Worm (Caenorhabditis elegans) whole organism, L1 larva: ENCODE results near the gene F31B12.3.

Experiments used
- C04F5.9 ChIP-seq: sonication (generic microtip); optimal IDR thresholded peaks from 2 replicates; lab custom pipeline; 2016; ENCODE audit warnings: missing genetic modification characterization, missing compliant biosample characterization
- C16A3.4 ChIP-seq: fragments of 150-350 bp; optimal IDR thresholded peaks from 2 replicates; lab custom pipeline; 2014; ENCODE audit warnings: missing biosample characterization, missing genetic modification characterization
- F16B12.6 ChIP-seq: fragments of 150-350 bp; optimal IDR thresholded peaks from 2 replicates; lab custom pipeline; 2014; ENCODE audit warnings: missing biosample characterization, missing genetic modification characterization
- Y116A8C.19 ChIP-seq: sonication (generic microtip); optimal IDR thresholded peaks from 2 replicates; lab custom pipeline; 2016; ENCODE audit warnings: missing compliant biosample characterization, missing genetic modification characterization, borderline replicate concordance
- aly-2 ChIP-seq: fragments of 150-350 bp; optimal IDR thresholded peaks from 2 replicates; lab custom pipeline; 2014; ENCODE audit warnings: missing biosample characterization, missing genetic modification characterization
- ama-1 ChIP-seq: fragments of 150-350 bp; optimal IDR thresholded peaks from 2 replicates; lab custom pipeline; 2014
- blmp-1 ChIP-seq: fragments of 150-350 bp; optimal IDR thresholded peaks from 2 replicates; lab custom pipeline; 2014; ENCODE audit warnings: missing biosample characterization, missing genetic modification characterization
- ceh-8 ChIP-seq: fragments of 200-800 bp; sonication (Bioruptor generic); optimal IDR thresholded peaks from 2 replicates; lab custom pipeline; 2018; ENCODE audit warnings: mild to moderate bottlenecking, missing genetic modification characterization, moderate library complexity, missing compliant biosample characterization
- efl-1 ChIP-seq, 4 experiments: fragments of 150-350 bp; optimal IDR thresholded peaks in 3 of 4; peaks in 1 of 4; 1 replicate in 1 of 4; 2 replicates in 3 of 4; lab custom pipeline; 2014; ENCODE audit warnings: missing biosample characterization in 2 of 4, missing genetic modification characterization in 2 of 4, missing genetic modification reagents in 2 of 4
- egl-13 ChIP-seq: sonication (generic microtip); optimal IDR thresholded peaks from 2 replicates; lab custom pipeline; 2016; ENCODE audit warnings: missing genotype, missing genetic modification reagents, missing genetic modification characterization, missing compliant biosample characterization
- elt-2 ChIP-seq: sonication (generic microtip); optimal IDR thresholded peaks from 2 replicates; lab custom pipeline; 2016; ENCODE audit warnings: missing genetic modification characterization, mild to moderate bottlenecking, inconsistent platforms, missing compliant biosample characterization, missing genetic modification reagents
- elt-3 ChIP-seq, 6 experiments: fragments of 150-350 bp in 1 of 6; sonication (generic microtip); optimal IDR thresholded peaks; 2 replicates each; lab custom pipeline; 2017 to 2018; ENCODE audit warnings: missing biosample characterization in 6 of 6, missing genetic modification characterization in 6 of 6, inconsistent platforms in 1 of 6
- ets-5 ChIP-seq: fragments of 200-800 bp; sonication (Bioruptor generic); IDR thresholded peaks from 2 replicates; pipeline ENCODE4 v1.3.6; 2022; ENCODE audit warnings: missing genetic modification characterization, missing compliant biosample characterization
- fkh-10 ChIP-seq: sonication (generic microtip); optimal IDR thresholded peaks from 2 replicates; lab custom pipeline; 2017; ENCODE audit warnings: missing biosample characterization, missing genetic modification reagents, missing genetic modification characterization
- fkh-8 ChIP-seq: sonication (generic microtip); optimal IDR thresholded peaks from 2 replicates; lab custom pipeline; 2016; ENCODE audit warnings: mild to moderate bottlenecking, missing genetic modification characterization, missing compliant biosample characterization
- fos-1 ChIP-seq: fragments of 150-350 bp; optimal IDR thresholded peaks from 2 replicates; lab custom pipeline; 2014; ENCODE audit warnings: missing biosample characterization, missing genetic modification characterization
- grh-1 ChIP-seq: fragments of 200-800 bp; sonication (Bioruptor generic); IDR thresholded peaks from 2 replicates; pipeline ENCODE4 v1.3.6; 2022; ENCODE audit warnings: missing genetic modification reagents, missing genetic modification characterization, missing compliant biosample characterization
- irx-1 ChIP-seq: sonication (generic microtip); optimal IDR thresholded peaks from 2 replicates; lab custom pipeline; 2016; ENCODE audit warnings: missing genetic modification characterization, missing compliant biosample characterization
- jun-1 ChIP-seq: fragments of 150-350 bp; optimal IDR thresholded peaks from 2 replicates; lab custom pipeline; 2014; ENCODE audit warnings: missing biosample characterization, missing genetic modification reagents, missing genetic modification characterization
- lin-14 ChIP-seq: fragments of 200-800 bp; sonication (Bioruptor generic); optimal IDR thresholded peaks from 2 replicates; lab custom pipeline; 2018; ENCODE audit warnings: mild to moderate bottlenecking, missing genetic modification characterization, moderate library complexity, missing compliant biosample characterization
- lin-35 ChIP-seq, 2 experiments: fragments of 150-350 bp; optimal IDR thresholded peaks; 2 replicates each; lab custom pipeline; 2014; ENCODE audit warnings: missing biosample characterization in 2 of 2, missing genetic modification characterization in 2 of 2, missing genetic modification reagents in 2 of 2
- lin-39 ChIP-seq: fragments of 150-350 bp; optimal IDR thresholded peaks from 2 replicates; lab custom pipeline; 2014; ENCODE audit warnings: missing biosample characterization, missing genetic modification reagents, missing genetic modification characterization
- lir-3 ChIP-seq: sonication (generic microtip); optimal IDR thresholded peaks from 2 replicates; lab custom pipeline; 2016; ENCODE audit warnings: mild to moderate bottlenecking, missing genetic modification characterization, moderate library complexity, missing compliant biosample characterization; ENCODE audit not compliant: poor library complexity
- lsy-2 ChIP-seq, 2 experiments: fragments of 150-350 bp; optimal IDR thresholded peaks; 2 replicates each; lab custom pipeline; 2014; ENCODE audit warnings: missing biosample characterization in 2 of 2, missing genetic modification characterization in 2 of 2
- mab-9 ChIP-seq: fragments of 200-800 bp; sonication (Bioruptor generic); IDR thresholded peaks from 2 replicates; pipeline ENCODE4 v1.3.6; 2022; ENCODE audit warnings: missing genetic modification reagents, missing genetic modification characterization, missing compliant biosample characterization
- mef-2 ChIP-seq: fragments of 150-350 bp; optimal IDR thresholded peaks from 2 replicates; lab custom pipeline; 2014; ENCODE audit warnings: missing biosample characterization, missing genetic modification characterization
- mep-1 ChIP-seq: fragments of 150-350 bp; optimal IDR thresholded peaks from 2 replicates; lab custom pipeline; 2014; ENCODE audit warnings: missing biosample characterization, missing genetic modification characterization
- nhr-19 ChIP-seq: fragments of 200-800 bp; sonication (Bioruptor generic); conservative IDR thresholded peaks from 2 replicates; pipeline ENCODE4 v1.3.6; 2022; ENCODE audit warnings: missing genetic modification characterization, missing compliant biosample characterization
- nhr-20 ChIP-seq: sonication (generic microtip); optimal IDR thresholded peaks from 2 replicates; lab custom pipeline; 2016; ENCODE audit warnings: mild to moderate bottlenecking, missing genetic modification characterization, missing compliant biosample characterization
- nhr-71 ChIP-seq: sonication (generic microtip); optimal IDR thresholded peaks from 2 replicates; lab custom pipeline; 2016; ENCODE audit warnings: mild to moderate bottlenecking, missing genetic modification characterization, moderate library complexity, missing compliant biosample characterization
- nhr-76 ChIP-seq: sonication (generic microtip); optimal IDR thresholded peaks from 2 replicates; lab custom pipeline; 2017; ENCODE audit warnings: missing biosample characterization, missing genetic modification characterization
- nhr-85 ChIP-seq: sonication (generic microtip); peaks from one replicate; lab custom pipeline; 2016; ENCODE audit warnings: missing genetic modification characterization, inconsistent platforms, missing compliant biosample characterization
- nhr-90 ChIP-seq: sonication (generic microtip); optimal IDR thresholded peaks from 2 replicates; lab custom pipeline; 2016; ENCODE audit warnings: mild to moderate bottlenecking, missing genetic modification characterization, missing compliant biosample characterization; ENCODE audit not compliant: poor library complexity
- pag-3 ChIP-seq: sonication (generic microtip); optimal IDR thresholded peaks from 2 replicates; lab custom pipeline; 2017; ENCODE audit warnings: missing genetic modification characterization, mild to moderate bottlenecking, missing compliant biosample characterization, antibody characterized with exemption, borderline replicate concordance; ENCODE audit not compliant: insufficient read depth
- pax-3 ChIP-seq: fragments of 200-800 bp; sonication (Bioruptor generic); optimal IDR thresholded peaks from 2 replicates; lab custom pipeline; 2018; ENCODE audit warnings: mild to moderate bottlenecking, missing genetic modification characterization, moderate library complexity, missing compliant biosample characterization
- pqm-1 ChIP-seq: sonication (generic microtip); optimal IDR thresholded peaks from 3 replicates; lab custom pipeline; 2017; ENCODE audit warnings: missing biosample characterization, missing genetic modification characterization
- snu-23 ChIP-seq: sonication (generic microtip); optimal IDR thresholded peaks from 2 replicates; lab custom pipeline; 2016; ENCODE audit warnings: missing genetic modification characterization, missing compliant biosample characterization
- sptf-1 ChIP-seq: fragments of 150-350 bp; optimal IDR thresholded peaks from 2 replicates; lab custom pipeline; 2014; ENCODE audit warnings: missing biosample characterization, missing genetic modification characterization
- swsn-7 ChIP-seq: sonication (generic microtip); optimal IDR thresholded peaks from 2 replicates; lab custom pipeline; 2016; ENCODE audit warnings: missing genetic modification characterization, missing compliant biosample characterization
- unc-130 ChIP-seq: fragments of 150-350 bp; optimal IDR thresholded peaks from 2 replicates; lab custom pipeline; 2017; ENCODE audit warnings: missing biosample characterization, missing genetic modification characterization, inconsistent platforms
- unc-30 ChIP-seq: sonication (generic microtip); optimal IDR thresholded peaks from 2 replicates; lab custom pipeline; 2017; ENCODE audit warnings: missing biosample characterization, missing genetic modification characterization
- unc-86 ChIP-seq: sonication (generic microtip); optimal IDR thresholded peaks from 2 replicates; lab custom pipeline; 2016; ENCODE audit warnings: missing genetic modification characterization, missing compliant biosample characterization
- vab-15 ChIP-seq: sonication (generic microtip); optimal IDR thresholded peaks from 2 replicates; lab custom pipeline; 2017; ENCODE audit warnings: missing genotype, mild to moderate bottlenecking, missing genetic modification characterization, missing compliant biosample characterization
- ztf-11 ChIP-seq, 2 experiments: sonication (generic microtip); optimal IDR thresholded peaks; 2 replicates each; lab custom pipeline; 2016 to 2017; ENCODE audit warnings: missing genetic modification characterization in 2 of 2, missing biosample characterization in 1 of 2, missing compliant biosample characterization in 1 of 2
- ztf-4 ChIP-seq: fragments of 150-350 bp; optimal IDR thresholded peaks from 2 replicates; lab custom pipeline; 2014; ENCODE audit warnings: missing biosample characterization, missing genetic modification characterization

F31B12.3 gene

ce11 chrX:10780542-10781266, 39.7 kb downstream of the F31B12.3 start:
- TF ChIP-seq mef-2 (tag; lab: Kevin White, UChicago) = no peak
- TF ChIP-seq efl-1 (optimal IDR thresholded peaks at IDR 0.05; lab: Kevin White, UChicago) = no peak
- peak in 1 of 2 experiments; percentile 16 for TF ChIP-seq efl-1 (GFP tag; optimal IDR thresholded peaks at IDR 0.05 in 1 of 2; lab: Kevin White, UChicago)
- TF ChIP-seq fkh-10 (GFP tag; lab: Kevin White, UChicago) = no peak
- no peak for TF ChIP-seq lsy-2 (tag; optimal IDR thresholded peaks at IDR 0.05; lab: Kevin White, UChicago)
- peak in 1 of 6 experiments; percentile 52 for TF ChIP-seq elt-3 (tag; optimal IDR thresholded peaks at IDR 0.05; lab: Kevin White, UChicago)
- peak; percentile 76 for TF ChIP-seq nhr-85 (tag; lab: Kevin White, UChicago)
- TF ChIP-seq lin-39 (tag; lab: Kevin White, UChicago) = no peak
- peak; percentile 48 for TF ChIP-seq nhr-71
- no peak for TF ChIP-seq ama-1 (lab: Kevin White, UChicago)
- peak; percentile 46 for TF ChIP-seq nhr-20 (tag; lab: Kevin White, UChicago)
- peak in 1 of 2 experiments; percentile 28 for TF ChIP-seq lin-35 (GFP tag; optimal IDR thresholded peaks at IDR 0.05; lab: Kevin White, UChicago)
- TF ChIP-seq elt-2 (tag; lab: Kevin White, UChicago) = peak; percentile 62
- no peak for TF ChIP-seq grh-1 (GFP tag; lab: Robert Waterston, UW)
- no peak for TF ChIP-seq nhr-76
- TF ChIP-seq snu-23 (GFP tag; lab: Kevin White, UChicago) = peak; percentile 1

- TF ChIP-seq mep-1 (tag; lab: Kevin White, UChicago) (no peak), pax-3 (tag; lab: Kevin White, UChicago) (no peak), ztf-4 (tag; lab: Kevin White, UChicago) (no peak), jun-1 (no peak), lin-14 (GFP tag; lab: Kevin White, UChicago) (no peak), pag-3 (tag; lab: Kevin White, UChicago) (no peak), grh-1 (GFP tag; lab: Robert Waterston, UW) (no peak)
Observed at ce11 chrX:10774865-10775264, 45.5 kb downstream of the F31B12.3 start.

- TF ChIP-seq lin-14 (GFP tag; lab: Kevin White, UChicago) = peak; percentile 51
- no peak for TF ChIP-seq ztf-11 (tag; optimal IDR thresholded peaks at IDR 0.05; lab: Kevin White, UChicago)
- TF ChIP-seq lsy-2 (tag; optimal IDR thresholded peaks at IDR 0.05; lab: Kevin White, UChicago) = peak in 1 of 2 experiments; percentile 42
- TF ChIP-seq nhr-20 (tag; lab: Kevin White, UChicago) = peak; percentile 80
- TF ChIP-seq nhr-71 = peak; percentile 76
- TF ChIP-seq unc-130 = peak; percentile 41
- no peak for TF ChIP-seq elt-2 (tag; lab: Kevin White, UChicago)
- peak in 1 of 2 experiments; percentile 64 for TF ChIP-seq lin-35 (GFP tag; optimal IDR thresholded peaks at IDR 0.05; lab: Kevin White, UChicago)
- no peak for TF ChIP-seq ceh-8 (GFP tag; lab: Kevin White, UChicago)
- no peak for TF ChIP-seq ets-5 (GFP tag; lab: Robert Waterston, UW)
- no peak for TF ChIP-seq unc-30 (tag; lab: Kevin White, UChicago)
- TF ChIP-seq C16A3.4 (tag; lab: Kevin White, UChicago) = peak; percentile 37
- no peak for TF ChIP-seq swsn-7 (tag; lab: Kevin White, UChicago)
- TF ChIP-seq F16B12.6 (tag; lab: Kevin White, UChicago) = no peak
- TF ChIP-seq fos-1 (tag; lab: Kevin White, UChicago) = no peak
- TF ChIP-seq Y116A8C.19 (tag; lab: Kevin White, UChicago) = no peak
- no peak for TF ChIP-seq unc-86
- TF ChIP-seq aly-2 (tag; lab: Kevin White, UChicago) = no peak
- no peak for TF ChIP-seq fkh-10 (GFP tag; lab: Kevin White, UChicago)
- no peak for TF ChIP-seq fkh-8 (tag; lab: Kevin White, UChicago)
- TF ChIP-seq pax-3 (tag; lab: Kevin White, UChicago) = no peak
- peak; percentile 93 for TF ChIP-seq nhr-85 (tag; lab: Kevin White, UChicago)
- TF ChIP-seq C04F5.9 = no peak
- no peak for TF ChIP-seq ama-1 (lab: Kevin White, UChicago)
- peak; percentile 73 for TF ChIP-seq nhr-90 (tag; lab: Kevin White, UChicago)
- TF ChIP-seq mef-2 (tag; lab: Kevin White, UChicago) = no peak
- TF ChIP-seq mab-9 (GFP tag; lab: Robert Waterston, UW) = no peak
- no peak for TF ChIP-seq sptf-1 (tag; lab: Kevin White, UChicago)
- TF ChIP-seq egl-13 (tag; lab: Kevin White, UChicago) = no peak
- TF ChIP-seq lir-3 (tag; lab: Kevin White, UChicago) = peak; percentile 42
- no peak for TF ChIP-seq irx-1 (tag; lab: Kevin White, UChicago)
- no peak for TF ChIP-seq vab-15
- TF ChIP-seq lin-39 (tag; lab: Kevin White, UChicago) = no peak
- no peak for TF ChIP-seq pqm-1 (tag; lab: Kevin White, UChicago)
- peak; percentile 62 for TF ChIP-seq nhr-19
- peak in 3 of 6 experiments; percentile 49 to 91 (median 82) for TF ChIP-seq elt-3 (tag; optimal IDR thresholded peaks at IDR 0.05; lab: Kevin White, UChicago)
- TF ChIP-seq blmp-1 (tag; lab: Kevin White, UChicago) = peak; percentile 86
Observed at ce11 chrX:10772763-10773162, 47.6 kb downstream of the F31B12.3 start.
